Fruit fly (Drosophila melanogaster): ENCODE data around the gene Prx4.

Prx4 gene

DNA sequence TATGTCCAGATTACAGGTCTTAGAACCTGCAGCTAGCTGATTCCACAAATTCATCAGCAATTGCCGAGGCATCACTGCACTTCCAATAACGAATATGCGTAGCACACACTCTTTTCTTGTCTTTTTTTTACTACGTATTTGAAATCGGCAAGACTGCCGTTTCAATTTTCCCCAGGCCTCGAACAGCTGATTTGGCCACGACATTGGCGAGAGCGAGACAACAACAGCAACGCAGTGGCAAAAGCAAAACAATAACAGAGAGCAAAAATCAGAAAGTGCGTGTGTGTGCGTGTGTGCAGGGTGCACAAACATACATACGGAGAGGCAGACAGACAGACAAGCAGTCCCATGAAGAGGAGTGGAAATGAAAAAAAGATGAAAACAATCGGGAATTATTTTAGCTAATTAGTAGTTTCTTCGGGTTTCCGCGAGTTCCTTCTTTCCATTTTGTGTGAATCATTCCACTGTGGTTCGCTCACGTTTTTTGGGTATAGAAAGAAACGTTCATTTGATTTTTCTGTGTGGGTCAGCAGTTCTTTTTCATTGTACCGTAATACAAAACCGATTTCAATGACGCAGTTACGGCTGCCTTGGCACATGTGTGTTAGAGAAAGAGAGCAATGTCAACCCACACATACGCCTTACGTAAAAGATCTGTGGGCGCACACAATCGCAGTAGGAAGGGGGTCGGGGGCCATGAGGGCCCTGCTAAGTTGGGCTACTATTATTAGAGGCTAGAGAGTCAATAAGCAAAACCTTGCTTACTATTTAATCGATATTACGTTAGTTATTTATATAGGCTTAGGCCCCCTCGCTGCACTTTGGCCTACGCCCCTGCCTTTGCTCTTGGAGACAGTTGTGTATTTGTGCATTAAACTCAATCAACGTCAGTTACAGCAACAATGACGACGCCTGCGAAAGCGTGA lies 18.2 kb downstream of the Prx4 start:
- TF ChIP-seq CG6808 (GFP tag; optimal IDR thresholded peaks at IDR 0.05) (peak; percentile 97), CG4318 (GFP tag; optimal IDR thresholded peaks at IDR 0.05) (peak; percentile 100), Blimp-1 (GFP tag; optimal IDR thresholded peaks at IDR 0.05) (peak; percentile 97), Smox (GFP tag; optimal IDR thresholded peaks at IDR 0.05) (peak; percentile 100), CG31627 (GFP tag; optimal IDR thresholded peaks at IDR 0.05) (peak; percentile 100), CG6276 (GFP tag; optimal IDR thresholded peaks at IDR 0.05) (peak; percentile 99), esn (GFP tag; optimal IDR thresholded peaks at IDR 0.05) (peak; percentile 100), CG15336 (GFP tag; IDR thresholded peaks at IDR 0.05) (peak; percentile 100), svp (GFP tag) (peak; percentile 100), CG10669 (GFP tag; optimal IDR thresholded peaks at IDR 0.05) (peak; percentile 99), Eip78C (GFP tag) (peak; percentile 100), fd85E (GFP tag; optimal IDR thresholded peaks at IDR 0.05) (peak; percentile 98), CG8119 (GFP tag; IDR thresholded peaks at IDR 0.05) (peak; percentile 100), CG11294 (GFP tag; IDR thresholded peaks at IDR 0.05) (peak; percentile 100), pdm3 (GFP tag; optimal IDR thresholded peaks at IDR 0.05) (peak; percentile 100), CG11902 (GFP tag; optimal IDR thresholded peaks at IDR 0.05) (peak; percentile 100), Eip75B (GFP tag; optimal IDR thresholded peaks at IDR 0.05) (peak; percentile 100), cyc (GFP tag; optimal IDR thresholded peaks at IDR 0.05) (peak; percentile 100), acj6 (GFP tag; optimal IDR thresholded peaks at IDR 0.05) (peak; percentile 100), salr (GFP tag; optimal IDR thresholded peaks at IDR 0.05) (peak; percentile 99), Met (GFP tag; optimal IDR thresholded peaks at IDR 0.05) (peak; percentile 100), CG6163 (GFP tag; IDR thresholded peaks at IDR 0.05) (peak; percentile 100), Sox102F (GFP tag; optimal IDR thresholded peaks at IDR 0.05) (peak; percentile 100), fd59A (GFP tag; optimal IDR thresholded peaks at IDR 0.05) (peak; percentile 99), Hr39 (GFP tag; optimal IDR thresholded peaks at IDR 0.05) (peak; percentile 100), lz (GFP tag; optimal IDR thresholded peaks at IDR 0.05) (peak; percentile 100), Hr4 (GFP tag; optimal IDR thresholded peaks at IDR 0.05) (peak; percentile 100), Sox15 (GFP tag; optimal IDR thresholded peaks at IDR 0.05) (peak; percentile 100), net (GFP tag; optimal IDR thresholded peaks at IDR 0.05) (peak; percentile 100), CG1621 (tag; optimal IDR thresholded peaks at IDR 0.05) (peak; percentile 99), CG10631 (GFP tag; optimal IDR thresholded peaks at IDR 0.05) (peak; percentile 100), CG6854 (GFP tag; optimal IDR thresholded peaks at IDR 0.05) (peak; percentile 98), Eip93F (GFP tag; optimal IDR thresholded peaks at IDR 0.05) (peak; percentile 99), dsx (GFP tag; optimal IDR thresholded peaks at IDR 0.05; ENCODE audit: poor library complexity, severe bottlenecking) (peak; percentile 96), ss (GFP tag; optimal IDR thresholded peaks at IDR 0.05) (peak; percentile 94 to 97), CG11762 (GFP tag; optimal IDR thresholded peaks at IDR 0.05; ENCODE audit: insufficient read depth) (peak; percentile 99), CG7368 (GFP tag; optimal IDR thresholded peaks at IDR 0.05) (peak; percentile 100), CG6792 (GFP tag; optimal IDR thresholded peaks at IDR 0.05) (peak; percentile 100), Hr38 (GFP tag; optimal IDR thresholded peaks at IDR 0.05) (peak; percentile 99), CG3032 (tag; optimal IDR thresholded peaks at IDR 0.05) (peak; percentile 99), Gug (GFP tag; IDR thresholded peaks at IDR 0.05) (peak; percentile 100), Lpt (GFP tag; optimal IDR thresholded peaks at IDR 0.05) (peak; percentile 99), Sox14 (GFP tag; optimal IDR thresholded peaks at IDR 0.05) (peak; percentile 100), CG3919 (GFP tag; optimal IDR thresholded peaks at IDR 0.05) (peak; percentile 100), CG32006 (GFP tag; optimal IDR thresholded peaks at IDR 0.05) (peak; percentile 100), CG8319 (GFP tag; optimal IDR thresholded peaks at IDR 0.05) (peak; percentile 100), topi (GFP tag; optimal IDR thresholded peaks at IDR 0.05) (peak; percentile 100), vri (GFP tag; optimal IDR thresholded peaks at IDR 0.05) (peak; percentile 100), dac (GFP tag; optimal IDR thresholded peaks at IDR 0.05) (peak; percentile 99)

All from whole organism, prepupa.